Fruit fly (Drosophila melanogaster) whole organism: ENCODE data around the gene term.

ENCODE experiments used
- CG8478 ChIP-seq: fragments of >200 bp; optimal IDR thresholded peaks from 2 replicates; lab custom pipeline; 2018; ENCODE audit warnings: inconsistent platforms
- Dll ChIP-seq: fragments of >200 bp; optimal IDR thresholded peaks from 2 replicates; lab custom pipeline; 2017
- EcR ChIP-seq, 2 experiments: fragments of >200 bp; optimal IDR thresholded peaks; 2 replicates each; lab custom pipeline; 2017; ENCODE audit warnings: missing biosample characterization in 2 of 2, missing genetic modification characterization in 2 of 2, missing genetic modification reagents in 2 of 2
- pan ChIP-seq: fragments of >200 bp; optimal IDR thresholded peaks from 2 replicates; lab custom pipeline; 2017
- psq ChIP-seq: fragments of >200 bp; optimal IDR thresholded peaks from 2 replicates; lab custom pipeline; 2017
- usp ChIP-seq: fragments of >200 bp; optimal IDR thresholded peaks from 2 replicates; lab custom pipeline; 2017; ENCODE audit warnings: missing biosample characterization, missing genetic modification characterization, mixed read lengths

dm6 chr3L:18559958-18560357, 33.6 kb downstream of the term start, which contains the start of gene AstC-R1:
- TF ChIP-seq usp (GFP tag; lab: Kevin White, UChicago) = no peak
- TF ChIP-seq pan (lab: Kevin White, UChicago) = no peak
- no peak for TF ChIP-seq psq (lab: Kevin White, UChicago)
- no peak for TF ChIP-seq EcR (GFP tag; optimal IDR thresholded peaks at IDR 0.05; lab: Kevin White, UChicago)
- TF ChIP-seq CG8478 (lab: Kevin White, UChicago) = no peak
- no peak for TF ChIP-seq Dll (lab: Kevin White, UChicago)
